Fruit fly (Drosophila melanogaster): ENCODE measurements around the gene Actn3.
"Not testable (repeated sequence)": the region's sequence is repeated elsewhere in the genome, so short reads cannot be mapped to it uniquely, and the experiment has no call there.

Gene Actn3

dm6 chr3R:16977745-16978305 is at the start of gene Actn3:
Gene Actn3 (minus strand): TSS chr3R:16977795.
- TF ChIP-seq CTCF (optimal IDR thresholded peaks at IDR 0.05) (peak in 1 of 2 experiments; percentile 63), CG8478 (optimal IDR thresholded peaks at IDR 0.05) (no peak)

DNA sequence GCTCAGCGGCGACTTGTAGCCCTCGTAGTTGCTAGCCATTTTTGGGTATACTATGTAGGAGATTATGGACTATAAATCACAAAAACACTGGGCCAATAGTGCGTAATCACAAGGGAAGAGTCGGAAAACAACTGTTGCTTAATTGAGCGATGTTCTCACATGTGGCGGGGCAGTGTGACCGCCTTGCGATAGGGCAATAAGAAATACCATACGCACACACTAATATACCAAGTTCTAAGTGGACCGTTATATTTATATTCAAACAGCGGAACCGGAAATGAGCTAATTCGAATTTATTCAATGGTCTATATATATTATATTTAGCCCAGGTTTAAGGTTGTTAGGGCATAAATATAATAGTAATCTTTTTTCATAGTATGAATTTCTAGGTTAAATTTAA is 43.4 kb upstream of the Actn3 start, which contains the start of gene Adsl:
Gene Adsl, minus strand, starts transcription at position 165 of the 400 bp plus-strand sequence.
- no peak for TF ChIP-seq CG8478 (optimal IDR thresholded peaks at IDR 0.05)
- no peak for TF ChIP-seq CTCF (optimal IDR thresholded peaks at IDR 0.05)

- TF ChIP-seq CG8478 (optimal IDR thresholded peaks at IDR 0.05), result no peak
These were observed 41.4 kb upstream of the Actn3 start for dm6 chr3R:17018902-17019527.

DNA sequence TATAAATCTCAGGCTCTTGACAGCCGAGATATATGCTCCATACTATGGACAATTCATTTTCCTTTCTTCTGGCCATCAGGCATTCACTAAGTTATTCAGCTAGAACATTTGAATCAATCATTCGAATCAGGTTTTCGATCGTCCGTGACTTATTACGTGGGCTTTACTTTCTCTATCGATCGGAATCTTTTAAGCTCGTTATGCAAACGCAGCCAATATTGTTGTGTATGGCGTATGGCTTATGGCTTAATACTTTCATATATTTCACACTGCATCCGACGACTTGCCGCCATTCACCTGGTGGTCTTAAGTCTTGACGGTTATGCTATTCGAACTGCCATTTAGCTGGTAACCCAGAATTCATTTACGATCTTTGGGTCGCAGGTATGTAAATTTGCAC is 38.6 kb upstream of the Actn3 start:
- TF ChIP-seq CG8478 (optimal IDR thresholded peaks at IDR 0.05), result no peak
- no peak for TF ChIP-seq CTCF (optimal IDR thresholded peaks at IDR 0.05)

dm6 chr3R:17014276-17014675 is 36.7 kb upstream of the Actn3 start, which contains the start of gene Pxd:
Gene Pxd (plus strand): TSS chr3R:17014576.
- TF ChIP-seq CTCF (optimal IDR thresholded peaks at IDR 0.05) (no peak), CG8478 (optimal IDR thresholded peaks at IDR 0.05) (no peak)

DNA sequence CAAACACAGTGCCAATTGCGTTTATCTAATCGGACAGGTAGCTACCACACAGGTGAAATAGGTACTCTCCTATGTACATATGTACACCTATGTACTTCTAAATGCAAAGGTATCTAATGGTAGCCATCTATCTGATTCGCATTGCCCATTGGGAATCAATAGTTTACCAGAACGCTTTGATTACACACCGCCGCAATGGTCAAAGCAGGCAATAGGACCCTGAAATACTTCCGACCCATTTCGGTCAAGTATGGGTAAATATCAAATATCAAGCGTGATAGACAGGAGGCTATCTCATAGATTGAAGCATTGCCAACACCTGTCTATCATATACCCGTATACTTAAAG is 31.1 kb upstream of the Actn3 start:
- TF ChIP-seq CTCF (optimal IDR thresholded peaks at IDR 0.05) (no peak), CG8478 (optimal IDR thresholded peaks at IDR 0.05) (no peak)

- TF ChIP-seq CTCF (optimal IDR thresholded peaks at IDR 0.05) (no peak), CG8478 (optimal IDR thresholded peaks at IDR 0.05) (no peak)
These were observed 30.6 kb upstream of the Actn3 start, which contains the start of gene CG8907 for dm6 chr3R:17008018-17008674. Gene CG8907 (plus strand): TSS chr3R:17008269.

DNA sequence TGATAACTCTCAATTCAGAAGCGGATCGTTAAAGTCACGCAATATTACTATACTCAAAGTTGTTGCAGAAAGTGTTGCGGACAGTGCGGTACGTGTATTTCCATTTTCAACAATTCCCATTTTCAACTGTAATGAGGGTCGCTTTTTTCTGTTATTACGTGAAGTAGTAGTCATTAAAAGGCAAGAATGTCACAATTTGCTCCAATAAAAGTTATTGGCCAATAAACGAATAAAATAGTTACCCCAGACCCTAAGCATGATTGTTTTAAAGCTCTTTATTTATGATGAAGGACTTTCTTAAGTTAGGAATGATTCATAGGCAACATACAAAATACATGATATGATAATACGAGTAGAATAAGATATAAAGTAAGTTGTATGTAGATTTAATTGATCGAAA is 29.7 kb upstream of the Actn3 start:
- TF ChIP-seq CTCF (optimal IDR thresholded peaks at IDR 0.05) (no peak), CG8478 (optimal IDR thresholded peaks at IDR 0.05) (no peak)

DNA sequence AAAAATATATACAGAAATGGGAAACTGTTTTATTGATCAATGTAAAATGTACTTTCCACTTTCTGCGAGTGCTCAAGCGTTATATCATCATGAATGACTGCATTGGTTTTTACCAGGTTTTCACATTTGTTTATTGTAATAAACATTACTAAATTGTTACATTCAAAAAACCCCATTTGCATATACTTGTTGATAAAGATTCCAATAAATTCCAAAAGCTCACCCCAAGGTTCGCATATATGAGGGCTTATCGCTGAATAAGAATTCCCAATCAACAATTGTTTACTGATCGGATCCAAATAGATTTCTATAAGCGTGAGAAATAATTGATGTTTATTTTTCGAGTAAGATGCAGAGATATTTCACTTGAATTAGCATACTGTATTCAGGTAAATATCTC is 25.9 kb upstream of the Actn3 start:
- TF ChIP-seq CG8478 (optimal IDR thresholded peaks at IDR 0.05), result no peak
- no peak for TF ChIP-seq CTCF (optimal IDR thresholded peaks at IDR 0.05)

DNA sequence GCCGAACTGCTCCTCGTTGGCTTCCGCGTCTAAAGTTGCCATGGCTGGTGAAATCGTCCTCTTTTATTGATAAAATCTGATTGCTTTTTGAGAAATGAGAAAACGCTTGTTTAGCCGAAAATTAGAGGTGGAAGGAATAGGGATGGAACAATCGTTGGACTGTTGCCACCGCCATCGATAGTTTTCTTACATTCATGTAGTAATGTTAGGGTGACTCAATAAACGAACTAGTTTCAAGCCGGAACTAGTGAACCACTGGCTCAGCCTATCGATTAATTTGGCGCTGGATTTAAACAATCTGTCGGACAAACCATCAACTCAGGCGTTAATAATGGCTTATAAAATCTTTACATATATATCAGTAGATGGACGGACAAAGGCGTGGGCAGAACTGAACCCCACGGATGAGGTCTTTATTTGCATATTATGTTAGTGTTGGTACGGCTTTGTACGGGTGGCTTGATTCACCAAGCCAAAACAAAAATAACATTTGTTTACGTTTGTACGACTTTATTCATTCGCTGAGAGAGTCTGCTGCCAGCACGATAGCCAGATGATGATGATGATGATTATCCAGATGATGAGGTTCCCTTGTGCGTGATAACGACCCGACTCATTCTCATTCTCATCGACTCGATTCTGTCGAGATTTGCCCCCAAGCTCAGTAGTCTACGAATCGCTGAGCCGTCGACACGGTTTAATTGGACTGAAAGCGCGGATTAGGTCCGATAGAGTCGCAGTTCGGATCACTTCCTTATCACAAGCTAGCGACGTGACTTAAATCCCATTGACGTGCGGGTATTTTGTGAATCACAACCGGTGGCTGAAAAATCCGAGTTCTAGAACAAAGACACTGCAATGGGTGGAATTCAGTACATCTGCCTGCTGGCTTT is 24.9 kb upstream of the Actn3 start, which contains the start of the genes Sf3a1 and Irc:
Gene Sf3a1, minus strand, starts transcription at position 138 of the 893 bp plus-strand sequence.
Gene Irc, plus strand, starts transcription at position 658 of the 893 bp plus-strand sequence.
- TF ChIP-seq CG8478 (optimal IDR thresholded peaks at IDR 0.05) (no peak), CTCF (optimal IDR thresholded peaks at IDR 0.05) (peak; percentile 39 to 49)

- TF ChIP-seq CTCF (optimal IDR thresholded peaks at IDR 0.05) (no peak), CG8478 (optimal IDR thresholded peaks at IDR 0.05) (no peak)
These were observed 18.7 kb upstream of the Actn3 start, which contains the start of the genes EMC2A and CG3534 for dm6 chr3R:16996059-16996959. Gene EMC2A (minus strand): TSS chr3R:16996071. Gene CG3534 (plus strand): TSS chr3R:16996446.

DNA sequence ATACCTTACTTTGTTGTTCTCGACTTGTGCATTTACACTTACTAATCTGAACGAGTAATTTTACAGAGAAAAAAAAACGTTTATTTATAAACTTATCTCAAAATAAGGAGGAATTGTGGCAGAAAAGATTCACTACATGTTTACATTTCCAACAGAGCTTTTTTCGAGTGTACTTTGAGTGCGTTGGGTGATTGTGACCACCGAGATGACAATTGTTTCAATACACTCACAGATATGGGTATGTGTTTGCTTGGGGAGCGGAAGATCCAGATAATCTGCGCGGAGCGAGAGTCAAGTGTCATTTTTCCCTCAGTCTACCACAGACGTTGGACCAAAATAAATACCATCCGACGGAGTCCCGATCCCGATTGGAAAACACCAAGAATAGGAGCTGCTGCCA is 15.1 kb upstream of the Actn3 start, which contains the start of gene CG31274:
Gene CG31274, plus strand, starts transcription at position 301 of the 400 bp plus-strand sequence.
- TF ChIP-seq CTCF, CG8478 (optimal IDR thresholded peaks at IDR 0.05): not testable (repeated sequence)

DNA sequence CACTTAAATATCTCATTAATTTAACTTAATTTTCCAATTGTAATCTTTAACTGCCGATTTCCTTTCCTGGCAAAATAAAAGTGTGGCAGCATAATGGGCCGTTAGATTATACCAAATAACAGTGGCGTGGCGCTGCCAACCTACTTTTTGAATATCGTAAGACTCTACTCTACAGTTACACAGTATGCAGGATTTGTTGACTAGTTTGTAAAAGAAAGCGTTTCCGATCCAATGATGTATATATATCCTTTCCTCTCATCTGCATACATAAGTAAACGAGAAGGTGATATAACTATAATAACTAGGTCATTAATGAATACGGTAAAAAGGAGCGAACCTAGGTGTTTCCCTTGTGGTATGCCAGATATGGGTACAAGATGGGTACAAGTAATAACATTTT is 14.2 kb upstream of the Actn3 start, which contains the start of gene EMC2B:
Gene EMC2B, minus strand, starts transcription at position 98 of the 400 bp plus-strand sequence.
- TF ChIP-seq CG8478 (optimal IDR thresholded peaks at IDR 0.05) (no peak), CTCF (optimal IDR thresholded peaks at IDR 0.05) (no peak)

DNA sequence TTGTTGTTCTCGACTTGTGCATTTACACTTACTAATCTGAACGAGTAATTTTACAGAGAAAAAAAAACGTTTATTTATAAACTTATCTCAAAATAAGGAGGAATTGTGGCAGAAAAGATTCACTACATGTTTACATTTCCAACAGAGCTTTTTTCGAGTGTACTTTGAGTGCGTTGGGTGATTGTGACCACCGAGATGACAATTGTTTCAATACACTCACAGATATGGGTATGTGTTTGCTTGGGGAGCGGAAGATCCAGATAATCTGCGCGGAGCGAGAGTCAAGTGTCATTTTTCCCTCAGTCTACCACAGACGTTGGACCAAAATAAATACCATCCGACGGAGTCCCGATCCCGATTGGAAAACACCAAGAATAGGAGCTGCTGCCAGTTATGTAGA is 10.9 kb upstream of the Actn3 start, which contains the start of gene MESK4:
Gene MESK4, plus strand, starts transcription at position 301 of the 400 bp plus-strand sequence.
- not testable (repeated sequence) for TF ChIP-seq CTCF, CG8478 (optimal IDR thresholded peaks at IDR 0.05)

All from S2 (cell line).